Fruit fly (Drosophila melanogaster): Measurements from ENCODE around the gene Gpdh1.

Gpdh1 gene

dm6 chr2L:5943229-5944078 lies at the start of gene Gpdh1, which contains the start of gene Sfp26Ad:
Gene Gpdh1 (plus strand): TSS chr2L:5943643.
Gene Sfp26Ad (minus strand): TSS chr2L:5943304.
- TF ChIP-seq CTCF (optimal IDR thresholded peaks at IDR 0.05) = no peak
- TF ChIP-seq CG8478 (optimal IDR thresholded peaks at IDR 0.05) = no peak

dm6 chr2L:5893796-5894195 lies 49.6 kb upstream of the Gpdh1 start, which contains the start of gene Acp26Aa:
Gene Acp26Aa (minus strand): TSS chr2L:5893896.
- TF ChIP-seq CTCF (optimal IDR thresholded peaks at IDR 0.05) (no peak), CG8478 (optimal IDR thresholded peaks at IDR 0.05) (no peak)

- TF ChIP-seq CTCF (optimal IDR thresholded peaks at IDR 0.05) (no peak), CG8478 (optimal IDR thresholded peaks at IDR 0.05) (no peak)
Measured at dm6 chr2L:5894533-5894932, 48.9 kb upstream of the Gpdh1 start.

dm6 chr2L:5899170-5899708 lies 44.2 kb upstream of the Gpdh1 start:
- TF ChIP-seq CTCF (optimal IDR thresholded peaks at IDR 0.05) (no peak), CG8478 (optimal IDR thresholded peaks at IDR 0.05) (no peak)

- TF ChIP-seq CTCF (optimal IDR thresholded peaks at IDR 0.05) (no peak), CG8478 (optimal IDR thresholded peaks at IDR 0.05) (no peak)
Measured at dm6 chr2L:5901553-5901952, 41.9 kb upstream of the Gpdh1 start.

DNA sequence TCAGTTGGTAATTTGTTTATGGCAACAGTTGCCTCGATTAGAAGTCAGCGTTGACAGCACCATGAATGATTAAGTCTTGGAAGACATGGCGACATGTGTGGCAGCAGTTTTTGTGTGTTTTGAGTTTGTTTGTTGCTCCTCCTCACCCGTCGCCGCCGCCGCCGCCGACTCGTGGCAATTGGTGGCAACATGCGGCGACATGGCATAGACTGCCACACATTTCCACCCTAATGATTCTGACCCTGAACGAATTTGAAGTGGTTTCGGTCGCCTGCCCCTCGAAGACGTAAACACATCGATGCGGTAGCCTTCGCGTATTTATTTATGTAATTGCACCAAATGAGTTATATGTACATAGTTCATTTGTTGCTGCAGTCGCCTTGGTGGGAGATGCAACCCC lies 40.5 kb upstream of the Gpdh1 start:
- TF ChIP-seq CTCF (optimal IDR thresholded peaks at IDR 0.05) (no peak), CG8478 (optimal IDR thresholded peaks at IDR 0.05) (no peak)

DNA sequence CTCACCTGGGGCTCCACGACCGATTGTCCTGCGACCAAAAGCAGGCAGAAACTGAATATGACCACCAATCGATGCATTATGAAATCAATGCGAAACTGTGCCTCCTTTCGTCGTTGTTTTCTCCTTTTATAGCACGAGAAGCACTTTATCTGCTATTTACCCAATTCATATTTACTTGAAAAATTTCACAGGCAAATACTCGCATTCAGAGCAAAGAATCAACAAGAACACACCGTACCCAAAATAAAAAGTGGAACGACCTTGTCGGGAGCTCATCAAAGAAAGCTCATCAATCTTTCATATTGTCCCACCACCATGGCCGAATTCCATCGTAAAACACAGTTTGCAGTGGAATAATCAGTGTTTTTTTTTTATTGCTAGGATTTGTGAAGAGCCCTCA lies 38.9 kb upstream of the Gpdh1 start, which contains the start of gene CG9021:
CG9021 (minus strand) TSS at position 105 of the 400 bp plus-strand sequence.
- no peak for TF ChIP-seq CTCF (optimal IDR thresholded peaks at IDR 0.05)
- TF ChIP-seq CG8478 (optimal IDR thresholded peaks at IDR 0.05) = no peak

DNA sequence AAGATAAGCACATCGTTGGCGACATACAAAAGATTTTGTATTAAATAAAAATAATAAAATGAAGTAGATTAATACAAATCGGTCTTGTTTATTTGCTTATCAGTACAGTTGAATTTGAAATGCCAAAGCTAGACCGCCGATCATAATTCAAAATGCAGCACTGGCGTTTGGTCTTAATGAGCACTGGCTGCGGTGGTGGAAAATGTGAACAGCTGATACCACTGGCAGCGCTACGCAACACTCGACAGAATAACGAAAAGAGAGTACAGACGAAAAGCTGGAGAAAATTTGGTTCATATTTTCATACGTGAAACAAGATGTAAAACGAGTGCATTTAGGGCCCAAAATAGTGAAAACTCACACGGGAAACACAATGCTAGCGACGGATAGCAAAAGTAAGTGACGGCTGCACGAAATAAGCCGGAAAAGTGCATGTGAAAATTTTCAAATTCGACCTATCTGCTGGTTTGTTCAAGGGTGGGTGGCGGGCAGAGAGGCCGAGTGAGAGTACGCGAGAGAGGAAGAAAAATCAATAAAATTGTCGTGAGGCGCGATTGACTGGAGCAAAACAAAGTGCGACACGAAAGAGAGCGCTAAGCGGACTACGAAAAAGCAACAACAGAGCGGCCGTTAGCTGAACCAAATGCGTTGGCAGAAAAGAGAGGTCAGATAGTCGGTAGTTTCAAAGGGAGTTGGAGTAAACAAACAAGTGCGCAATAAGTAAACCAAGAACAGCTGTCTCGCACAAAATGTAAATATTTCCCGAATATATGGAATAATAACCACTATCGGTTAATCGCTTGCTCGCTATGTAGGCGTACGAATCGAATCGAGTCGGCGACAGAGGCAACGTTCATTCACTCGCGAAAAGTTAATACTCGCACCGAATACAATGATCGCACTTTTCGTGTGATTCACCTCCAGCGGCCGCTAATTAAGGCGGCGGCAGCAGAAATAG lies 36.3 kb upstream of the Gpdh1 start, which contains the start of gene bchs:
bchs (plus strand) TSS at position 277 of the 958 bp plus-strand sequence.
- no peak for TF ChIP-seq CG8478 (optimal IDR thresholded peaks at IDR 0.05)
- no peak for TF ChIP-seq CTCF (optimal IDR thresholded peaks at IDR 0.05)

dm6 chr2L:5910189-5910588 lies 33.3 kb upstream of the Gpdh1 start, which contains the start of gene CG14000:
Gene CG14000 (minus strand): TSS chr2L:5910289.
- no peak for TF ChIP-seq CG8478 (optimal IDR thresholded peaks at IDR 0.05)

DNA sequence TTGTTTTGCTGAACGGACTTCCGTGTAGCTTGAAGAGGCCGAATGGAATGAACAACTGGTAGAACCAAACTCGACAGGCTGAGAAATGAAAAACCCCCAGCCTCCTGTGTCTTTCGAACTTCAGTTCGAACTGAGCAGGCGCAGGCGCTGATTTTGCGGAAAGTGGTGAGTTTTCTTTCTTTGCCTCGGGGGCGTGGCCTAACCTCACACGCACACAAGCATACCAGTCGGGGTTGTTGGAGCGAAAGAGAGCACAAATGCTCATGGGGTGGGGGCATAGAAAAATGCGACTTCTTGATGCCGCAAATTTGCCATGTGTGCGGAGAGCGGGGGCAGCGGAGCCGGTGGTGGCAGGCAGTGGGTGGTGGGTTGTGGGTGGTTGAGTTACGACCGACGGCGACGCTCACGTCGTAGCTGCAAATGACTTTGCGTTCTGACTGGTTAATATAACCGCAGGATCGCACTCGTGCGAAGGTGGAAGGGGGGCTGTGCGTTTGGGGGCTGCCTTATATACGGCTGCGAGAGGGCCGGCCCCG lies 19.8 kb upstream of the Gpdh1 start, which contains the start of gene CG9016:
CG9016 (minus strand) TSS at position 51 of the 536 bp plus-strand sequence.
- TF ChIP-seq CG8478 (optimal IDR thresholded peaks at IDR 0.05) (no peak), CTCF (optimal IDR thresholded peaks at IDR 0.05) (no peak)

DNA sequence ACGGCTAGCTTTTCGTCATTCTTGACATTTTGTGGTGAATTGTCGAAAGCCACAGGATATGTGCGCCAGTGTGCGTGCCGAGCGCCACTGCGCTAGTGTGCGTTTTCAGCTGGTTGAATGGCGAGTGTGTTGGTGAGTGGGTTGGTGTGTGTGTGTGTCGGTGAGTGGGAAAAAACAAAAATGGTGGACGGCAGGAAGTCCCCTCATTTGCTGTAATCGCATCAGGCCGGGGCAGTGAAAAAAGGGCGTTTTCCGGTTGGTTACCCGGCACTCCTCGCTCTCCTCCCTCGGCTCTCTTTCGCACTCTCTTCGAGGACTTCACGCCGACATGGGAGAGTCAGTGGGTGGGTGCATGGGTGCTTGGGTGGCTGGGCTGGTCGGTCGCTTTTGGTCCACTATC lies 18.3 kb upstream of the Gpdh1 start:
- no peak for TF ChIP-seq CTCF (optimal IDR thresholded peaks at IDR 0.05)
- TF ChIP-seq CG8478 (optimal IDR thresholded peaks at IDR 0.05) = no peak

DNA sequence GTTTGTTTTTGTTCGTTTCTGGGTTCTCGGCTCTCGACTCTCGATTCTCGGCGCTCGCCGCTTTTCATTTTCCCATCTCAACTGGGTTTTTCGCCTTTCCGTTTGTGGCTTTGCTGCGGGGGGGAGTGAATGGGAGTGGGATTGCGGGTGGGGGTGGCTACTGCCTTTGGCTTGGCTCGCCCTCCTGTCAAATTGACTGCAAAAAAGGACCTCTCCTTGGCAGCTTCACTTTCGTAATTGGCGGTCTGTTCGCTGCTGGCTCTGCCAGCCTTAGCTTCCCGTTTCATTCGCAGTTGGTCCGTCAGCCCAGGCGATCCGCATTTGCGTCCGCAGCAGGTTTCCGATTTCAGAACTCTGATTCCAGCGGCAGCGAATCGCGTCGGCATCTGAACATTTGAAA lies 17.8 kb upstream of the Gpdh1 start, which contains the start of gene dsf:
dsf (plus strand) TSS at position 301 of the 400 bp plus-strand sequence.
- no peak for TF ChIP-seq CTCF (optimal IDR thresholded peaks at IDR 0.05)
- TF ChIP-seq CG8478 (optimal IDR thresholded peaks at IDR 0.05) = no peak

DNA sequence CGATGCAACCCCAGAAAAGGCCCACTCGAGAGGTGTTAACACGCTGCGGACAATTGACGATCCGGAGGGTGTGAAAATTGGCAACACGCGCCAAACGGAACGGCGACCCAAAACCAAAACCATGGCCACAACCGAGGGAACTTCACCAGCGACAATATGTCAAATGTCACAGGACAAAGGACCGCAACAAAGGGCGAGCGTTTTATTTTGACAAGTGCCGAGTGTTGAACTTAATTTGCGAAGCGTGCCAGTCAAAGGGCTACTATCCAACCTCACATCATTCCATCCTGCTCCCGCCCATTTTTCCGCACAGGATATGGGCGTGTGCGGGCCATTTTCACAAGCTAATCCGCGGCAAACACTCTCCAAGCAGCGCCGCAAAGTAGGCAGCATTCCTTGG lies 16.1 kb upstream of the Gpdh1 start:
- no peak for TF ChIP-seq CTCF (optimal IDR thresholded peaks at IDR 0.05)
- no peak for TF ChIP-seq CG8478 (optimal IDR thresholded peaks at IDR 0.05)
